Worm (Caenorhabditis elegans): Measurements from ENCODE around the gene fbxb-3.
"Not testable (repeated sequence)": the region's sequence is repeated elsewhere in the genome, so short reads cannot be mapped to it uniquely, and the experiment has no call there.

Gene fbxb-3

ce11 chrIV:11828012-11828411, 10.7 kb upstream of the fbxb-3 start, which contains the start of gene M117.6:
Gene M117.6 (minus strand): TSS chrIV:11828112.
- not testable (repeated sequence) for TF ChIP-seq unc-62 (GFP tag; optimal IDR thresholded peaks at IDR 0.05)

DNA sequence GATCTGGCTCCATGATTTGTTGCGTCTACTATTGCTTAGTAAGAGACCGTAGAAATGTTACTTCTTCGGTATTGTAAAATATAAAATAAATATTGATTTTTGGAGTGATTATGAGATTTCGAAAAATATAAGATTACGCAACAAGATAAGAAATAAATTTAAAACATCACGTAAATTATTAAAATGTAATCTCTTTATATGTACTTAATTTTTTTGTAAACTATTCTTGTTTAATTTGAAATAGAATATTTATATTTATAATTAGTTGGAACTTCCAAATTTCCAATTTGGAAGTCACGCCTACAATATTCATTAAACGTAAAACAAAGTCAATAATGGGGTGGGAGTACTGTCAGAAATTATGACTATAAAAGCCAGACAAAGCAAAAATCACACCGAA, 5.3 kb upstream of the fbxb-3 start, which contains the start of gene M117.4:
TSS of gene M117.4 (minus strand) at position 101 of the 400 bp plus-strand sequence.
- no peak for TF ChIP-seq unc-62 (GFP tag; optimal IDR thresholded peaks at IDR 0.05)

DNA sequence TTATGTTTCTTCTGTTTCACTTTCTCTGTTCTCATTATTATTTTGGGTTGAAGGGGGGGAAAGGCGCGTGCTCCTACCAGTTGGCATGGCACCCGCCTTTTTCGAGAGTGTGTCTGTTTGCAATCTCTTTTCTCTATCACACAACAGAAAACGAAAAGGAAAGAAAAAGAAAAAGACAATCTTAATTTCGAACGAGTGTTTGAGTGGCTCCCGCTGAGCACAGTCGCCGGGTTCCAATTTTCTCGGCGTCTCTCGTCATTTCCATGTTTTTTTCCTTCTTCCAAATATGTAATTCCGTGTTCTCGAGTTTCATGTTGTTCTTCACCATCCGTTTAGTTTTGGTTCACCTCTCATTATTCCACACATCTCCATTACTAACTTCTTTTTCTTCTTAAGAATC, 3.4 kb downstream of the fbxb-3 start, which contains the start of gene F38H4.3:
TSS of gene F38H4.3 (plus strand) at position 301 of the 400 bp plus-strand sequence.
- no peak for TF ChIP-seq unc-62 (GFP tag; optimal IDR thresholded peaks at IDR 0.05)

ce11 chrIV:11847771-11848312, 9.1 kb downstream of the fbxb-3 start, which contains the start of the genes F38H4.6 and F38H4.4:
Gene F38H4.6 (minus strand): TSS chrIV:11847871.
Gene F38H4.4 (plus strand): TSS chrIV:11848262.
- TF ChIP-seq unc-62 (GFP tag; optimal IDR thresholded peaks at IDR 0.05) = no peak

DNA sequence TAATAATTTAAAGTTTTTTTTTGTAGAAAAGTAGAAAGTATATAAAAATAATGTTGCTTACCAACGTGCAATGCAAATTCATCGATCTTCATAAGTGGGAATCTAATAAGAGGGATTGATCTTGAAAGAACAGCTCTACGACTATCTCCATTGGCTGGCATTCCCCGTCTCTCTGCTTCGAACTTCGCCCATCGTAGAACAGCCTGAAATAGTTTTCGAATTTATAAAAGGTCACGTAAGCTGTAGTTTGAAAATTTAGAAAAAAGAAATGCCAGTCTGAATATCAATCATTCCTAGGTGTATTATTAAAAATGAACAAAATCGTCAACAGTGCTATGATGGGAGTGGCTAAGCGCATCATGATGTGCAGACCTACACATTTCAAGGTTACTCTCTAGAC, 13.1 kb downstream of the fbxb-3 start, which contains the start of gene F38H4.5:
TSS of gene F38H4.5 (plus strand) at position 301 of the 400 bp plus-strand sequence.
- TF ChIP-seq unc-62 (GFP tag; optimal IDR thresholded peaks at IDR 0.05) = no peak

- TF ChIP-seq unc-62 (GFP tag; optimal IDR thresholded peaks at IDR 0.05) = no peak
Measured at ce11 chrIV:11854777-11855176, 16.0 kb downstream of the fbxb-3 start, which contains the start of gene tag-30. Gene tag-30 (minus strand): TSS chrIV:11855159.

ce11 chrIV:11855424-11855823, 16.7 kb downstream of the fbxb-3 start:
- TF ChIP-seq unc-62 (GFP tag; optimal IDR thresholded peaks at IDR 0.05) = no peak

ce11 chrIV:11855900-11856660, 17.3 kb downstream of the fbxb-3 start, which contains the start of gene ech-2:
Gene ech-2 (minus strand): TSS chrIV:11856351.
- TF ChIP-seq unc-62 (GFP tag; optimal IDR thresholded peaks at IDR 0.05) = no peak

- TF ChIP-seq unc-62 (GFP tag; optimal IDR thresholded peaks at IDR 0.05) = no peak
Measured at ce11 chrIV:11857159-11857565, 18.4 kb downstream of the fbxb-3 start.

- no peak for TF ChIP-seq unc-62 (GFP tag; optimal IDR thresholded peaks at IDR 0.05)
Measured at ce11 chrIV:11858142-11858541, 19.4 kb downstream of the fbxb-3 start, which contains the start of gene let-92. Gene let-92 (plus strand): TSS chrIV:11858442.

DNA sequence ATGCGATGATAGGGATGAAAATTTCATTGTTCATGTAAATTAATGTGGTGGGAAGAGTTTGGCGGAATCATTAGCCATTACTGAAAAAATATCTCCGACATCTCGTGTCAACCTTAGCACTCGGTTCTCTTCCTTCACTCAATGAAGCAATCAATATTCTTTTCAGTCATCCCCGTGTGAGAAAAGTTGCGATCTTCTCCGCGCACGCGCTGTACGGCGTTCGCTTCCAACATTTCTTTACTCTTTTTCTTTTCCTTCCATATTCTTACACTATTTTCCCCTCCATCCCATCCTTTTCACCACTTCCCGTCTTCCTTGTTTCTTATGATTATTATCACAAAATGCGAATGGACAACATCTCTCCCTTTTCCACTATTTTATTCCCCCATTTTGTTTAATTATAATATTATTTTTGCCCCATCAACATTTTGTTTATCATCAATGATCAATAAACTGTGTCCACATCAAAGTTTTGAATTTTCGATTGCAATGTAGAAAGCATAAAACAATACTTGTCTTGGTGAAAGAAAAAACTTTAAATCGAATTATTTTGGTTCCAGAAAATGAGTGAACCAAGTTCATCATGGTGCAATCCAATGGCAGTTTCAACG, 21.3 kb downstream of the fbxb-3 start, which contains the start of gene mob-1:
TSS of gene mob-1 (plus strand) at position 561 of the 611 bp plus-strand sequence.
- TF ChIP-seq unc-62 (GFP tag; optimal IDR thresholded peaks at IDR 0.05) = no peak

DNA sequence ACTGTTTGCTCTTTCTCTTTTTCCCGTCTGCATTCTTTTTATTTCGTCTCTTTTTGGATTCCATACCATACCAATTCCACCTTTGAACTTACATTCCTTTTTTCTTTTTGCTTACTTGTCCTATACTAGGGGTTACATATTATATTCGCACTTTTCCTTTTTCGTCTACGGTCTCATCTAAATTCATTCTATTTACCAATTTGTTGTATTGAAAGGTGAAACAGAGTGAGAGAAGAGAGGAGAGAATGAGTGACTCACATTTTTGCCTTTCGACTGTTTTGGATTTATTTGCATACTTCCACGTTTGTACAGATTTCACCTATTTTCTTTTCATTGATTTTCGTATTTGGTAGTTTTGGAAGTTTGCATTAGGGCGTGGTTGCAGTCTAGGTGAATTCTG, 24.7 kb downstream of the fbxb-3 start:
- no peak for TF ChIP-seq unc-62 (GFP tag; optimal IDR thresholded peaks at IDR 0.05)

ce11 chrIV:11864226-11864625, 25.5 kb downstream of the fbxb-3 start, which contains the start of gene trpa-1:
Gene trpa-1 (plus strand): TSS chrIV:11864526.
- TF ChIP-seq unc-62 (GFP tag; optimal IDR thresholded peaks at IDR 0.05) = no peak

- no peak for TF ChIP-seq unc-62 (GFP tag; optimal IDR thresholded peaks at IDR 0.05)
Measured at ce11 chrIV:11867652-11868232, 29.0 kb downstream of the fbxb-3 start.

DNA sequence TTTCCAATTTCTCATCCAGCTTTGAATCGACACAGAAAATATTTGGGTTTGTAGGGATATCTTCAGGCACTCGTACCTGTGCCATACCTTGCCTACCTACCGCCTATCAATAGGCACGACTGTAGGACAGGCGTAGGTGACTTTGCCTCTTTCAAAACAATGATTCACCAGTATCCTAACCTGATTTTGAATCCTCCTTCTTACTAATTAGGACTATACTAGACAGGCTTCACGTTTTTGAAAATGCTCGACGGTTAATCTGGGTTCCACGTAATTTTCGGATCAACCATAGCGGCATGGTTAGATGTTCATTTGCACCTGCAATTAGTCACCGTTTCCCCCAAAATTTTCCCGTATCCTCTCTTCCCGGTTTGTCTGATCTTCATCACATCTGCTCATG, 29.7 kb downstream of the fbxb-3 start:
- no peak for TF ChIP-seq unc-62 (GFP tag; optimal IDR thresholded peaks at IDR 0.05)

- no peak for TF ChIP-seq unc-62 (GFP tag; optimal IDR thresholded peaks at IDR 0.05)
Measured at ce11 chrIV:11871083-11871482, 32.3 kb downstream of the fbxb-3 start.

Measured in whole organism, dauer.